Fruit fly (Drosophila melanogaster): ENCODE results near the gene Tmtc1.
A peak's percentile ranks its signal among the peaks of the same experiment; 100 is the strongest.

Tmtc1 gene

dm6 chr2L:2759654-2760053 is 82.1 kb downstream of the Tmtc1 start, which contains the start of the genes HemK2, Snapin and Tnpo-SR (continued):
- TF ChIP-seq CG5180 (GFP tag; optimal IDR thresholded peaks at IDR 0.05) (peak; percentile 56), gsb (GFP tag; IDR thresholded peaks at IDR 0.05) (peak; percentile 88), z (GFP tag; IDR thresholded peaks at IDR 0.05) (peak; percentile 60; the same call in 1 of the 3 replicates), CG12299 (tag; optimal IDR thresholded peaks at IDR 0.05) (peak; percentile 90), mirr (GFP tag; optimal IDR thresholded peaks at IDR 0.05) (peak; percentile 76), NK7.1 (GFP tag; optimal IDR thresholded peaks at IDR 0.05) (peak; percentile 57), CG11504 (tag; optimal IDR thresholded peaks at IDR 0.05) (peak; percentile 91), CG10959 (GFP tag; IDR thresholded peaks at IDR 0.05) (peak; percentile 87), unc-4 (GFP tag; IDR thresholded peaks at IDR 0.05; ENCODE audit: partially characterized antibody) (peak; percentile 99), CoRest (tag; optimal IDR thresholded peaks at IDR 0.05) (peak; percentile 94), Jarid2 (GFP tag; optimal IDR thresholded peaks at IDR 0.05) (no peak), CG15696 (tag; optimal IDR thresholded peaks at IDR 0.05) (peak; percentile 97), CG17912 (GFP tag; optimal IDR thresholded peaks at IDR 0.05) (peak; percentile 62), D19A (tag; optimal IDR thresholded peaks at IDR 0.05) (peak; percentile 80), maf-S (GFP tag; optimal IDR thresholded peaks at IDR 0.05) (peak; percentile 84), CG14965 (GFP tag; optimal IDR thresholded peaks at IDR 0.05; ENCODE audit: borderline replicate concordance) (no peak), CG33213 (GFP tag; optimal IDR thresholded peaks at IDR 0.05) (peak; percentile 89), CG34224 (GFP tag; IDR thresholded peaks at IDR 0.05; ENCODE audit: partially characterized antibody) (peak; percentile 97), Bteb2 (GFP tag; optimal IDR thresholded peaks at IDR 0.05) (peak; percentile 83), dm (GFP tag; optimal IDR thresholded peaks at IDR 0.05) (peak; percentile 72), CG8359 (GFP tag; optimal IDR thresholded peaks at IDR 0.05; ENCODE audit: borderline replicate concordance) (peak; percentile 59), Hr51 (GFP tag; optimal IDR thresholded peaks at IDR 0.05) (peak; percentile 85), CG10274 (GFP tag; optimal IDR thresholded peaks at IDR 0.05) (peak; percentile 71), Drgx (GFP tag; IDR thresholded peaks at IDR 0.05) (peak; percentile 87), Side (GFP tag; optimal IDR thresholded peaks at IDR 0.05) (peak; percentile 79), NC2β (GFP tag; optimal IDR thresholded peaks at IDR 0.05) (peak; percentile 75), so (GFP tag; IDR thresholded peaks at IDR 0.05) (peak; percentile 92), CG3065 (GFP tag; optimal IDR thresholded peaks at IDR 0.05) (peak; percentile 89), CG15269 (tag; optimal IDR thresholded peaks at IDR 0.05) (peak; percentile 91), CG3281 (GFP tag; optimal IDR thresholded peaks at IDR 0.05) (peak; percentile 87), ab (GFP tag; optimal IDR thresholded peaks at IDR 0.05) (peak; percentile 63), Ssrp (tag; optimal IDR thresholded peaks at IDR 0.05) (peak; percentile 92), CG11723 (GFP tag; optimal IDR thresholded peaks at IDR 0.05) (peak; percentile 79), eyg (GFP tag; optimal IDR thresholded peaks at IDR 0.05) (peak; percentile 6), CG9876 (GFP tag; optimal IDR thresholded peaks at IDR 0.05) (peak; percentile 69), Mad (GFP tag; optimal IDR thresholded peaks at IDR 0.05) (peak; percentile 67), CG12236 (GFP tag; optimal IDR thresholded peaks at IDR 0.05) (peak; percentile 52), shn (GFP tag; optimal IDR thresholded peaks at IDR 0.05) (peak; percentile 61), CG6813 (GFP tag; optimal IDR thresholded peaks at IDR 0.05) (peak; percentile 73), dmrt11E (tag; optimal IDR thresholded peaks at IDR 0.05) (peak; percentile 90), CG11085 (GFP tag; IDR thresholded peaks at IDR 0.05) (peak; percentile 87), caup (GFP tag; optimal IDR thresholded peaks at IDR 0.05; ENCODE audit: severe bottlenecking) (peak; percentile 91), ATbp (GFP tag; optimal IDR thresholded peaks at IDR 0.05) (peak; percentile 73), eve (GFP tag; optimal IDR thresholded peaks at IDR 0.05) (no peak), CG7963 (GFP tag; IDR thresholded peaks at IDR 0.05; ENCODE audit: partially characterized antibody) (peak; percentile 72), B-H2 (GFP tag; optimal IDR thresholded peaks at IDR 0.05) (peak; percentile 95), CG2129 (GFP tag; IDR thresholded peaks at IDR 0.05; ENCODE audit: partially characterized antibody) (peak; percentile 97), CG3847 (GFP tag; IDR thresholded peaks at IDR 0.05) (peak; percentile 96), wor (GFP tag; IDR thresholded peaks at IDR 0.05) (peak; percentile 86)
